Worm (Caenorhabditis elegans): ENCODE measurements around the gene Y116F11B.2.

ce11 chrV:19831588-19831987 is 30.7 kb upstream of the Y116F11B.2 start:
- TF ChIP-seq dao-5 (tag; optimal IDR thresholded peaks at IDR 0.05) (no peak), him-1 (tag; optimal IDR thresholded peaks at IDR 0.05) (no peak)

All from whole organism, L4/young adult.